Worm (Caenorhabditis elegans): ENCODE measurements around the gene asns-2.

asns-2 gene

DNA sequence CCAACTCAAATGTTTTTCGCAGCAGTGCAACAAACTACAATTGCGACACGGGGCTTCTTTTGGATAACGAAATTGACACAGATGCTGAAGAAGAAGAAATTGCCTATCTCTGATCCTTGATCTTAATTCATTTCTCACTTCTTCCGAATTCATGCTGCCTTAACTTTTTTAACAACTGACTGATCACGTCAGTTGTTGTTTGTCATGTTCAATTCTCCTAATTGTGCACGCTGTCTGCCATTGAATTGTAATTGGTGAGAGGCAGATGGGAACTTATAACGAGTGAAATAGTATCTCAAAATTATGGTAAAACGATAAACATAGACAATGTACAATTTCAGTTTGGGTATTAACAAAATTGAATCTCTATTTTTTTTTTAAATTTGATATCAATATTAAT, 35.9 kb upstream of the asns-2 start:
- TF ChIP-seq tab-1 (GFP tag; IDR thresholded peaks at IDR 0.05) (no peak), klf-2 (GFP tag; conservative IDR thresholded peaks at IDR 0.05) (no peak), flt-1 (GFP tag; IDR thresholded peaks at IDR 0.05) (no peak), ztf-29 (GFP tag; IDR thresholded peaks at IDR 0.05) (no peak), cog-1 (tag; optimal IDR thresholded peaks at IDR 0.05) (no peak), ref-1 (GFP tag; conservative IDR thresholded peaks at IDR 0.05) (no peak), ztf-23 (GFP tag; IDR thresholded peaks at IDR 0.05) (no peak), med-1 (GFP tag; optimal IDR thresholded peaks at IDR 0.05; ENCODE audit: insufficient read depth) (no peak), T22C8.4 (GFP tag; IDR thresholded peaks at IDR 0.05) (no peak)

DNA sequence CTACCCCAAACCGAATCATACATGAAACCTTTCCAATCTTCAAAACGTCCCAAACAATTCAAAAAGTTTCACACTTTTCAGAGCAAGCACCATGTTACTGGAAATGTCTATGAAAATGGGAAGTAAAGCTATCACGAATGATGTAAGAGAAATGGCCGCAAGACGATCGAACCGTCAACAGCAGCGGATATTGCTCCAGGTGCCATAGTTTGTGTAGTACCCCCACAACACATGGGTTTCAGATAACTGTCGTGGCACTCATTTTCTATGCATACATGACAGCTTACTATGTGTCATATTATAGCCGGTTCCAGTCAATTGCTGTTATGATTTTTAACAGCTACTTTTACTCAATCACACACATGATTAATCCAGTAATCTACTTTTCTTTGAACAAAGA, 33.5 kb upstream of the asns-2 start, which contains the start of gene ZK721.3:
Gene ZK721.3 (plus strand): TSS at position 301 of the 400 bp plus-strand sequence.
- TF ChIP-seq T22C8.4 (GFP tag; IDR thresholded peaks at IDR 0.05) (no peak), flt-1 (GFP tag; IDR thresholded peaks at IDR 0.05) (no peak), ref-1 (GFP tag; conservative IDR thresholded peaks at IDR 0.05) (no peak), tab-1 (GFP tag; IDR thresholded peaks at IDR 0.05) (no peak), klf-2 (GFP tag; conservative IDR thresholded peaks at IDR 0.05) (no peak), cog-1 (tag; optimal IDR thresholded peaks at IDR 0.05) (no peak)

DNA sequence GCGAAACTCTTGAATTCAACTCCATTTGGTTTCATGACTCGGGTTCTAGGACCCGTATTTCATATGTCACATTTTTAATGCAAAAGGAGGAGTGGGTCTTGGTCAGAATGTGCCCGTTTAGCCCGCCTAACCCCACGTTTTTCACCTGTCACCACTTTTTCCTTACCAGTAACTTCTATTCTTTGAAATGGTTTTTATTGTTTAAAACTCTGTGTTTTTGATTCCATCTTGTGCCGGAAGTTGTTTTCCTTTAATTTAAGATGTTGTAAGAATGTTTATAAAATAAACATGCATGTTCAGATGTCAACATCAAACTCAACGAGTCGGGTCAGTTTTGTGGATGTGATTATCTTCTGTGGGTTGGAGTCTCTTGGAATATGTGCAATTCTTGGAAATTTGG, 27.8 kb upstream of the asns-2 start, which contains the start of gene ZK721.4:
Gene ZK721.4 (plus strand): TSS at position 301 of the 400 bp plus-strand sequence.
- TF ChIP-seq klf-2 (GFP tag; conservative IDR thresholded peaks at IDR 0.05) (no peak), med-1 (GFP tag; optimal IDR thresholded peaks at IDR 0.05; ENCODE audit: insufficient read depth) (no peak), tab-1 (GFP tag; IDR thresholded peaks at IDR 0.05) (no peak)

- TF ChIP-seq med-1 (GFP tag; optimal IDR thresholded peaks at IDR 0.05; ENCODE audit: insufficient read depth) (no peak), klf-2 (GFP tag; conservative IDR thresholded peaks at IDR 0.05) (no peak), ztf-23 (GFP tag; IDR thresholded peaks at IDR 0.05) (no peak), cog-1 (tag; optimal IDR thresholded peaks at IDR 0.05) (no peak), flt-1 (GFP tag; IDR thresholded peaks at IDR 0.05) (no peak), ref-1 (GFP tag; conservative IDR thresholded peaks at IDR 0.05) (no peak), ztf-29 (GFP tag; IDR thresholded peaks at IDR 0.05) (no peak), T22C8.4 (GFP tag; IDR thresholded peaks at IDR 0.05) (no peak), tab-1 (GFP tag; IDR thresholded peaks at IDR 0.05) (no peak)
These were observed 19.6 kb upstream of the asns-2 start for ce11 chrX:8770316-8770715.

- TF ChIP-seq tab-1 (GFP tag; IDR thresholded peaks at IDR 0.05) (no peak), med-1 (GFP tag; optimal IDR thresholded peaks at IDR 0.05; ENCODE audit: insufficient read depth) (no peak), klf-2 (GFP tag; conservative IDR thresholded peaks at IDR 0.05) (no peak), ztf-29 (GFP tag; IDR thresholded peaks at IDR 0.05) (no peak), ztf-23 (GFP tag; IDR thresholded peaks at IDR 0.05) (no peak), flt-1 (GFP tag; IDR thresholded peaks at IDR 0.05) (no peak), cog-1 (tag; optimal IDR thresholded peaks at IDR 0.05) (no peak), T22C8.4 (GFP tag; IDR thresholded peaks at IDR 0.05) (no peak), ref-1 (GFP tag; conservative IDR thresholded peaks at IDR 0.05) (no peak)
These were observed 13.3 kb upstream of the asns-2 start for ce11 chrX:8764044-8764443.

DNA sequence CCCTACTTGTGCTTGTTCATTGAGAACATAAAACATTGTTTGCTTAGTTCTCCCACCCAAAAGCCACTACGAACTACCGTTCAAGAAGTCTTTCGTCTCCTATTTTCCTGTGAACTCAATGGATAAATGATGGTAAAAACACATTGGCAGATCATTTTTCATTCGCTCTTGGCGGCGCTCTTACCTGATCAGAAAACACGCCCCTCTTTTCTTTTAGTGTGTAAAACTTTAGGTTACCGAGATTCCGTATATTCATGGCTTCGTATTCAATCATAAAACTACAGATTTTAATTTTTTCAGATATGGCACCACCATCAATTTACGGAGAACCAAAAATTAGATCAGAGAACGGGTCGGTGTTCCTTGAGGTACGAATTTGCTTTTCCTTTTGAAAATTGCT, 12.9 kb upstream of the asns-2 start, which contains the start of gene zig-12:
Gene zig-12 (plus strand): TSS at position 301 of the 400 bp plus-strand sequence.
- TF ChIP-seq cog-1 (tag; optimal IDR thresholded peaks at IDR 0.05) (no peak), flt-1 (GFP tag; IDR thresholded peaks at IDR 0.05) (no peak), klf-2 (GFP tag; conservative IDR thresholded peaks at IDR 0.05) (no peak), ztf-29 (GFP tag; IDR thresholded peaks at IDR 0.05) (no peak), T22C8.4 (GFP tag; IDR thresholded peaks at IDR 0.05) (no peak), med-1 (GFP tag; optimal IDR thresholded peaks at IDR 0.05; ENCODE audit: insufficient read depth) (no peak), ref-1 (GFP tag; conservative IDR thresholded peaks at IDR 0.05) (no peak), ztf-23 (GFP tag; IDR thresholded peaks at IDR 0.05) (no peak), tab-1 (GFP tag; IDR thresholded peaks at IDR 0.05) (no peak)

ce11 chrX:8762927-8763326, 12.2 kb upstream of the asns-2 start:
- TF ChIP-seq tab-1 (GFP tag; IDR thresholded peaks at IDR 0.05) (no peak), T22C8.4 (GFP tag; IDR thresholded peaks at IDR 0.05) (no peak), cog-1 (tag; optimal IDR thresholded peaks at IDR 0.05) (no peak), ztf-29 (GFP tag; IDR thresholded peaks at IDR 0.05) (no peak), ref-1 (GFP tag; conservative IDR thresholded peaks at IDR 0.05) (no peak), ztf-23 (GFP tag; IDR thresholded peaks at IDR 0.05) (no peak), klf-2 (GFP tag; conservative IDR thresholded peaks at IDR 0.05) (no peak), flt-1 (GFP tag; IDR thresholded peaks at IDR 0.05) (no peak), med-1 (GFP tag; optimal IDR thresholded peaks at IDR 0.05; ENCODE audit: insufficient read depth) (no peak)

DNA sequence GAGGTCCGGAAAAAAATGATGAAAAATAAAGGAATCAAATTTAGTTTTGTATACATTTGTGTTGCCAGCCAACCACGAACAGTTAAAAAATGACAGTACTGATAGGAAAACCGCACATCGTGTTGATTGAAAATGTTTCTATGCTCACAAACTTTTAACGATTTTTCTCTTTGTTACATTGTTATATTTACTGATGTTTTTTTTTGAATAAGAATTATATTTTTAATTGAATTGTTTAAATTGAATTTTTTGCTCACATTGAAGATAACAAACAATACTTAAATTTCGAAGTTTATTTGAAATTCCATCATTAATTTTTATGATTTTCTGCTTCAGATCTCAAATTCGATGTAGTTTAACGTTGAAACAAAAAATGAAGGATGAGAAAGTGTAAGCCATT, 10.8 kb upstream of the asns-2 start, which contains the start of gene M02D8.5:
Gene M02D8.5 (minus strand): TSS at position 101 of the 400 bp plus-strand sequence.
- TF ChIP-seq ztf-23 (GFP tag; IDR thresholded peaks at IDR 0.05) (no peak), ztf-29 (GFP tag; IDR thresholded peaks at IDR 0.05) (no peak), T22C8.4 (GFP tag; IDR thresholded peaks at IDR 0.05) (no peak), ref-1 (GFP tag; conservative IDR thresholded peaks at IDR 0.05) (no peak), flt-1 (GFP tag; IDR thresholded peaks at IDR 0.05) (no peak), cog-1 (tag; optimal IDR thresholded peaks at IDR 0.05) (no peak), klf-2 (GFP tag; conservative IDR thresholded peaks at IDR 0.05) (no peak), tab-1 (GFP tag; IDR thresholded peaks at IDR 0.05) (no peak)

DNA sequence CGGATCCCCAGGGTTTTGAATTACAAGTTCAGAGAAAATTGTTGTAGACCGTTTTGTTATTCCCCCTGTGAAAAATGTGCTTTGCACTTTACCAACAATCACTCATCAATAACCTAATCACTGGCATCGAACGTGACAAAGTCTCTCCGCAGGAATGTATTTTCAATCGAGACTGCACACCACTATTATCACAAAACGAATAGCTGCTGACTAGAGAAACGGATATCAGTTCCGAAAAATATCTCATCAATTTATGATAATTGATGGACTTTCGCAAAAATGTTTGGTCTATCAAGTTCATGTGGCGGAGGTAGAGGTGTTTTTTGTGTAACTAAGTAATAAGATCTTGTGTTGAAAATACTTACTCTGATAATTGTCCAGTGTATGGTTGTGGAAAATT, 10.3 kb upstream of the asns-2 start:
- TF ChIP-seq T22C8.4 (GFP tag; IDR thresholded peaks at IDR 0.05) (no peak), cog-1 (tag; optimal IDR thresholded peaks at IDR 0.05) (no peak)

- no peak for TF ChIP-seq ztf-23 (GFP tag; IDR thresholded peaks at IDR 0.05)
- no peak for TF ChIP-seq ref-1 (GFP tag; conservative IDR thresholded peaks at IDR 0.05)
- no peak for TF ChIP-seq cog-1 (tag; optimal IDR thresholded peaks at IDR 0.05)
- TF ChIP-seq med-1 (GFP tag; optimal IDR thresholded peaks at IDR 0.05; ENCODE audit: insufficient read depth): no peak
- no peak for TF ChIP-seq tab-1 (GFP tag; IDR thresholded peaks at IDR 0.05)
- no peak for TF ChIP-seq flt-1 (GFP tag; IDR thresholded peaks at IDR 0.05)
- TF ChIP-seq klf-2 (GFP tag; conservative IDR thresholded peaks at IDR 0.05): no peak
- no peak for TF ChIP-seq T22C8.4 (GFP tag; IDR thresholded peaks at IDR 0.05)
- no peak for TF ChIP-seq ztf-29 (GFP tag; IDR thresholded peaks at IDR 0.05)
These were observed 5.2 kb upstream of the asns-2 start for ce11 chrX:8755987-8756386.
